Worm (Caenorhabditis elegans) whole organism, L1 larva: ENCODE data around the gene bli-5.
A peak's percentile ranks its signal among the peaks of the same experiment; 100 is the strongest.

Experiments used
- C04F5.9 ChIP-seq: sonication (generic microtip); optimal IDR thresholded peaks from 2 replicates; lab custom pipeline; 2016; ENCODE audit warnings: missing genetic modification characterization, missing compliant biosample characterization
- C16A3.4 ChIP-seq: fragments of 150-350 bp; optimal IDR thresholded peaks from 2 replicates; lab custom pipeline; 2014; ENCODE audit warnings: missing biosample characterization, missing genetic modification characterization
- C34B4.2 ChIP-seq: sonication (generic microtip); optimal IDR thresholded peaks from 2 replicates; lab custom pipeline; 2017; ENCODE audit warnings: mild to moderate bottlenecking, missing genetic modification characterization, missing compliant biosample characterization
- F16B12.6 ChIP-seq: fragments of 150-350 bp; optimal IDR thresholded peaks from 2 replicates; lab custom pipeline; 2014; ENCODE audit warnings: missing biosample characterization, missing genetic modification characterization
- aha-1 ChIP-seq: fragments of 150-350 bp; optimal IDR thresholded peaks from 2 replicates; lab custom pipeline; 2014; ENCODE audit warnings: missing biosample characterization, missing genetic modification characterization
- aly-2 ChIP-seq: fragments of 150-350 bp; optimal IDR thresholded peaks from 2 replicates; lab custom pipeline; 2014; ENCODE audit warnings: missing biosample characterization, missing genetic modification characterization
- ceh-82 ChIP-seq, 3 experiments: fragments of 150-350 bp in 1 of 3; sonication (generic microtip) in 2 of 3; optimal IDR thresholded peaks; 2 replicates each; lab custom pipeline; 2014 to 2017; ENCODE audit warnings: missing biosample characterization in 3 of 3, missing genetic modification characterization in 3 of 3
- ceh-88 ChIP-seq: fragments of 200-800 bp; sonication (Bioruptor generic); IDR thresholded peaks from 2 replicates; pipeline ENCODE4 v1.3.6; 2022; ENCODE audit warnings: missing genetic modification characterization, missing compliant biosample characterization
- ceh-90 ChIP-seq: sonication (generic microtip); optimal IDR thresholded peaks from 2 replicates; lab custom pipeline; 2016; ENCODE audit warnings: missing genetic modification characterization, missing compliant biosample characterization
- ces-1 ChIP-seq: fragments of 150-350 bp; optimal IDR thresholded peaks from 2 replicates; lab custom pipeline; 2014; ENCODE audit warnings: missing biosample characterization, missing genetic modification reagents, missing genetic modification characterization
- dsc-1 ChIP-seq: sonication (generic microtip); optimal IDR thresholded peaks from 2 replicates; lab custom pipeline; 2016; ENCODE audit warnings: mild to moderate bottlenecking, missing genetic modification characterization, missing compliant biosample characterization
- efl-1 ChIP-seq, 4 experiments: fragments of 150-350 bp; optimal IDR thresholded peaks in 3 of 4; peaks in 1 of 4; 1 replicate in 1 of 4; 2 replicates in 3 of 4; lab custom pipeline; 2014; ENCODE audit warnings: missing biosample characterization in 2 of 4, missing genetic modification characterization in 2 of 4, missing genetic modification reagents in 2 of 4
- elt-3 ChIP-seq, 6 experiments: fragments of 150-350 bp in 1 of 6; sonication (generic microtip); optimal IDR thresholded peaks; 2 replicates each; lab custom pipeline; 2017 to 2018; ENCODE audit warnings: missing biosample characterization in 6 of 6, missing genetic modification characterization in 6 of 6, inconsistent platforms in 1 of 6
- ets-5 ChIP-seq: fragments of 200-800 bp; sonication (Bioruptor generic); IDR thresholded peaks from 2 replicates; pipeline ENCODE4 v1.3.6; 2022; ENCODE audit warnings: missing genetic modification characterization, missing compliant biosample characterization
- fkh-10 ChIP-seq: sonication (generic microtip); optimal IDR thresholded peaks from 2 replicates; lab custom pipeline; 2017; ENCODE audit warnings: missing biosample characterization, missing genetic modification reagents, missing genetic modification characterization
- fos-1 ChIP-seq: fragments of 150-350 bp; optimal IDR thresholded peaks from 2 replicates; lab custom pipeline; 2014; ENCODE audit warnings: missing biosample characterization, missing genetic modification characterization
- grh-1 ChIP-seq: fragments of 200-800 bp; sonication (Bioruptor generic); IDR thresholded peaks from 2 replicates; pipeline ENCODE4 v1.3.6; 2022; ENCODE audit warnings: missing genetic modification reagents, missing genetic modification characterization, missing compliant biosample characterization
- hpl-2 ChIP-seq: fragments of 150-350 bp; optimal IDR thresholded peaks from 2 replicates; lab custom pipeline; 2014; ENCODE audit warnings: missing biosample characterization, missing genetic modification reagents, missing genetic modification characterization
- irx-1 ChIP-seq: sonication (generic microtip); optimal IDR thresholded peaks from 2 replicates; lab custom pipeline; 2016; ENCODE audit warnings: missing genetic modification characterization, missing compliant biosample characterization
- isw-1 ChIP-seq: fragments of 200-800 bp; sonication (Bioruptor generic); IDR thresholded peaks from 2 replicates; pipeline ENCODE4 v1.3.6; 2022; ENCODE audit warnings: missing genetic modification characterization, missing compliant biosample characterization
- lin-14 ChIP-seq: fragments of 200-800 bp; sonication (Bioruptor generic); optimal IDR thresholded peaks from 2 replicates; lab custom pipeline; 2018; ENCODE audit warnings: mild to moderate bottlenecking, missing genetic modification characterization, moderate library complexity, missing compliant biosample characterization
- lin-35 ChIP-seq, 2 experiments: fragments of 150-350 bp; optimal IDR thresholded peaks; 2 replicates each; lab custom pipeline; 2014; ENCODE audit warnings: missing biosample characterization in 2 of 2, missing genetic modification characterization in 2 of 2, missing genetic modification reagents in 2 of 2
- lin-39 ChIP-seq: fragments of 150-350 bp; optimal IDR thresholded peaks from 2 replicates; lab custom pipeline; 2014; ENCODE audit warnings: missing biosample characterization, missing genetic modification reagents, missing genetic modification characterization
- lir-3 ChIP-seq: sonication (generic microtip); optimal IDR thresholded peaks from 2 replicates; lab custom pipeline; 2016; ENCODE audit warnings: mild to moderate bottlenecking, missing genetic modification characterization, moderate library complexity, missing compliant biosample characterization; ENCODE audit not compliant: poor library complexity
- lsy-2 ChIP-seq, 2 experiments: fragments of 150-350 bp; optimal IDR thresholded peaks; 2 replicates each; lab custom pipeline; 2014; ENCODE audit warnings: missing biosample characterization in 2 of 2, missing genetic modification characterization in 2 of 2
- mdl-1 ChIP-seq, 2 experiments: fragments of 150-350 bp; optimal IDR thresholded peaks; 2 replicates each; lab custom pipeline; 2014 to 2017; ENCODE audit warnings: missing biosample characterization in 2 of 2, missing genetic modification characterization in 2 of 2, inconsistent platforms in 1 of 2
- mef-2 ChIP-seq: fragments of 150-350 bp; optimal IDR thresholded peaks from 2 replicates; lab custom pipeline; 2014; ENCODE audit warnings: missing biosample characterization, missing genetic modification characterization
- nhr-11 ChIP-seq: fragments of 150-350 bp; optimal IDR thresholded peaks from 2 replicates; lab custom pipeline; 2014; ENCODE audit warnings: missing biosample characterization, missing genetic modification characterization
- nhr-47 ChIP-seq: sonication (generic microtip); optimal IDR thresholded peaks from 2 replicates; lab custom pipeline; 2016; ENCODE audit warnings: mild to moderate bottlenecking, missing genetic modification characterization, moderate library complexity, missing compliant biosample characterization
- pax-3 ChIP-seq: fragments of 200-800 bp; sonication (Bioruptor generic); optimal IDR thresholded peaks from 2 replicates; lab custom pipeline; 2018; ENCODE audit warnings: mild to moderate bottlenecking, missing genetic modification characterization, moderate library complexity, missing compliant biosample characterization
- rnt-1 ChIP-seq: sonication (generic microtip); optimal IDR thresholded peaks from 2 replicates; lab custom pipeline; 2016; ENCODE audit warnings: mild to moderate bottlenecking, missing genetic modification characterization, moderate library complexity, missing compliant biosample characterization
- skn-1 ChIP-seq: fragments of 150-350 bp; optimal IDR thresholded peaks from 2 replicates; lab custom pipeline; 2014; ENCODE audit warnings: missing biosample characterization, missing genetic modification characterization
- sox-4 ChIP-seq: sonication (generic microtip); optimal IDR thresholded peaks from 2 replicates; lab custom pipeline; 2016; ENCODE audit warnings: missing genetic modification characterization, missing compliant biosample characterization
- sptf-1 ChIP-seq: fragments of 150-350 bp; optimal IDR thresholded peaks from 2 replicates; lab custom pipeline; 2014; ENCODE audit warnings: missing biosample characterization, missing genetic modification characterization
- sup-37 ChIP-seq: fragments of 200-800 bp; sonication (Bioruptor generic); optimal IDR thresholded peaks from 2 replicates; lab custom pipeline; 2018; ENCODE audit warnings: mild to moderate bottlenecking, missing genetic modification characterization, missing compliant biosample characterization
- tbx-2 ChIP-seq: sonication (generic microtip); optimal IDR thresholded peaks from 2 replicates; lab custom pipeline; 2016; ENCODE audit warnings: missing genetic modification characterization, missing compliant biosample characterization
- unc-30 ChIP-seq: sonication (generic microtip); optimal IDR thresholded peaks from 2 replicates; lab custom pipeline; 2017; ENCODE audit warnings: missing biosample characterization, missing genetic modification characterization
- unc-62 ChIP-seq: fragments of 150-350 bp; optimal IDR thresholded peaks from 2 replicates; lab custom pipeline; 2014; ENCODE audit warnings: missing biosample characterization, missing genetic modification reagents, missing genetic modification characterization
- xbp-1 ChIP-seq: sonication (generic microtip); optimal IDR thresholded peaks from 2 replicates; lab custom pipeline; 2016; ENCODE audit warnings: missing genetic modification characterization, missing compliant biosample characterization
- zag-1 ChIP-seq: fragments of 150-350 bp; optimal IDR thresholded peaks from 2 replicates; lab custom pipeline; 2014; ENCODE audit warnings: missing biosample characterization, missing genetic modification characterization
- ztf-11 ChIP-seq, 2 experiments: sonication (generic microtip); optimal IDR thresholded peaks; 2 replicates each; lab custom pipeline; 2016 to 2017; ENCODE audit warnings: missing genetic modification characterization in 2 of 2, missing biosample characterization in 1 of 2, missing compliant biosample characterization in 1 of 2

Gene bli-5

DNA sequence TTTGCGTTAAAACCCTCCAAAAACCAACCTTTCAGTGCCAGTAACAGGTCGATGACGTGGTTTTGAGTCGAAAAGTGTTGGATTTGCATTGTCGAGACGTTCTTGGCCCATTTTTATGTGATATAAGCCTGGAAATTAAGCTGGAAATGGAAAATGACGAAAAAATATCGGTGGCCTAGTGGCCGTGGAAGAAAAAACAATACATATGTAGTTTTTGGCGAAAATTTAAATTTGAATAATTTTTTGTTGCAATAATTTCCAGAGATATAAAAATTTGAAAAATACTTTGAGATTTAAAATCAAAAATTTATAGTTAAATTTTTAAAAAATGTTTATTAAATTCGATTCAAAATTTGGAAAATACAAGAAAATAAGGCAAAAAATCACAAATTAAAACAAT, 9.8 kb upstream of the bli-5 start, which contains the start of gene ciao-2B (continued):
- TF ChIP-seq ceh-82 (tag; optimal IDR thresholded peaks at IDR 0.05; lab: Kevin White, UChicago) = peak in 1 of 3 experiments; percentile 35
- peak in 1 of 2 experiments; percentile 47 for TF ChIP-seq ztf-11 (tag; optimal IDR thresholded peaks at IDR 0.05; lab: Kevin White, UChicago)
- peak; percentile 19 for TF ChIP-seq skn-1 (tag; lab: Kevin White, UChicago)
- no peak for TF ChIP-seq C34B4.2 (tag; lab: Kevin White, UChicago)
- peak; percentile 83 for TF ChIP-seq ceh-90 (tag; lab: Kevin White, UChicago)
- peak; percentile 87 to 93 for TF ChIP-seq lin-35 (GFP tag; optimal IDR thresholded peaks at IDR 0.05; lab: Kevin White, UChicago)
- peak; percentile 20 for TF ChIP-seq lin-39 (tag; lab: Kevin White, UChicago)
- TF ChIP-seq efl-1 (optimal IDR thresholded peaks at IDR 0.05; lab: Kevin White, UChicago) = peak; percentile 25 to 88
- TF ChIP-seq efl-1 (GFP tag; optimal IDR thresholded peaks at IDR 0.05 in 1 of 2; lab: Kevin White, UChicago) = peak; percentile 91 to 99
- TF ChIP-seq lir-3 = peak; percentile 76
- TF ChIP-seq C04F5.9 (tag; lab: Kevin White, UChicago) = no peak
- peak; percentile 6 for TF ChIP-seq sox-4 (tag; lab: Kevin White, UChicago)
- peak; percentile 59 for TF ChIP-seq tbx-2

DNA sequence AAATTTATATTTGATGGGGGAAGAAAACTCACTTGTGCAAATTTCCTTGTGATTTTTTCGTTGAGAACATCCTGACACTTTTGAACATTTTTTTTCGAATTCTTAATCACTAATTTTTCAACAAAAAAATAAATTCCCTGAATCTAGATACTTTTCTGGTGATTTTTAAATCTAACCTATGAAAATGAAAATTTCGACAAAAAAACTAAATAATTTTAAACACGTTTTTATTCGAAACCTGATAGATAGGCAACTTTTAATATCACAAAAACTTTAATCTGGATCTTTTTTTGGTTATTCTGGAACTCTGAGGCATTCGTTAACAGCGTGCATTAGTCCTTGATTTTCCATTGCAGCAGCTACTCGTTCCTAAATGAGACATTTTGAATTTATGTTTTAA, 7.3 kb upstream of the bli-5 start, which contains the start of gene F45G2.9:
Gene F45G2.9 (minus strand): TSS at position 101 of the 400 bp plus-strand sequence.
- TF ChIP-seq unc-30 (no peak), sptf-1 (tag; lab: Kevin White, UChicago) (no peak), nhr-11 (tag; lab: Kevin White, UChicago) (no peak), lin-14 (GFP tag; lab: Kevin White, UChicago) (no peak), zag-1 (tag; lab: Kevin White, UChicago) (no peak), aly-2 (tag; lab: Kevin White, UChicago) (no peak), elt-3 (tag; optimal IDR thresholded peaks at IDR 0.05; lab: Kevin White, UChicago) (no peak), ets-5 (no peak), ztf-11 (tag; optimal IDR thresholded peaks at IDR 0.05; lab: Kevin White, UChicago) (no peak), nhr-47 (tag; lab: Kevin White, UChicago) (no peak), skn-1 (tag; lab: Kevin White, UChicago) (no peak), tbx-2 (no peak), fkh-10 (GFP tag; lab: Kevin White, UChicago) (no peak), grh-1 (GFP tag; lab: Robert Waterston, UW) (no peak)

DNA sequence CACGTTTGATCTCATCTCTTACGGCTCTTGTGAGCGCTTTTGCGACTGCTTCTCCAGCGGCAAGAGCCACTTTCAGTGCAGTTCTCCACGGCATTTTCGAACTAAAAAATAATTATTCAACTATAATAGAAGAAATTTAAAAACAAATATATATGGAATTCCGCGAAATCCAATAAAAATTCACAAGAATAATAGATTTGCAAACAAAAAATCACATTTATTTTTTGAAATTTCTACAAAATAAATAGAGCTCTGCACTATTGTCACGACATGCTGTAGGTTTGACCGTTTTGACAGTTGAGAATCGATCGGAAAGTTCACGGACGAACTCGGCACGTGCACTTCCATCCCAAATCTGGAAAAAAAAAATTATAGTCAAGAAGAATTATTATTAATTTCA, 6.0 kb upstream of the bli-5 start, which contains the start of gene F45G2.8:
Gene F45G2.8 (minus strand): TSS at position 101 of the 400 bp plus-strand sequence.
- TF ChIP-seq fos-1 (tag; lab: Kevin White, UChicago) (no peak), mdl-1 (tag; optimal IDR thresholded peaks at IDR 0.05; lab: Kevin White, UChicago) (no peak), lin-39 (tag; lab: Kevin White, UChicago) (no peak), unc-62 (GFP tag; lab: Kevin White, UChicago) (no peak), C16A3.4 (tag; lab: Kevin White, UChicago) (no peak)
- TF ChIP-seq, all 84 proteins: peak for 0

DNA sequence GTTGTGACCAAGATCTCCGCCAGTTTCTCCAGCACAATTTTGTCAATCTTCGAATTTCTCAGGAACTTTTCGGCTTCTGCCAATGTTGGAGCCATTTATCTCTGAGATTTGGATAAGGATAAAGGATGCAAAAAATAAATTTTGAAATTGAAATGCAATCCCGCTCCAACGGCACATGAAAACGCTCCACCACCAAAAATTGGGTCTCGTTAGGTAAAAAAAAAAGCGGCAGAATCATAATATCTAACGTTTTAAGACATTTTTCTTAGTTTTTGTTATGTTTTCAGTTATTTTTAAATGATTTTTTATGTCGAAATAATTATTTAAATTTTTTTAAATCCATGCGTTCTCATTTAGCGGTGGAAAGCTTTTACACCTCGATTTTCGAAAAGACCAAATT, 4.8 kb upstream of the bli-5 start, which contains the start of gene F45G2.7:
Gene F45G2.7 (minus strand): TSS at position 101 of the 400 bp plus-strand sequence.
- TF ChIP-seq xbp-1 (tag; lab: Kevin White, UChicago) (no peak), mef-2 (tag; lab: Kevin White, UChicago) (no peak), lir-3 (no peak), elt-3 (tag; optimal IDR thresholded peaks at IDR 0.05; lab: Kevin White, UChicago) (no peak), ces-1 (GFP tag; lab: Kevin White, UChicago) (no peak), rnt-1 (tag; lab: Kevin White, UChicago) (no peak), irx-1 (tag; lab: Kevin White, UChicago) (no peak)

DNA sequence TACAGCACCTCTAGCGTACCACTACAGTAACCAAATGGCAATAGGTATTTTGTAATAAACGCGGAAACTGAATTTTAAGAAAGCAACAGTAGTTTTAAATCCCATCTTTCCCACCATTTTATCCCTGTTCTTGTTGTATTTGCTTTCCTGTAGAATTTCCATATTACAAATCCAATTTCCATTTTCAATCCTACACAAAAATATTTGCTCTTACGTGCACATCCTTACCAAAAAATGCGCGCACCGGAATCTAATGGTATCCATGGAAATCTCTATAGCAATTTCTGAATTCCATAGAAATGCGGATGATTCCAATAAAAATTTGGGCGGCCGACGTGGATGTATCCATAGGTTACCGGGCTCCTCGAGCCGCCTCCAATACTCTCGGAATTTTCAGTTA, 594 bp upstream of the bli-5 start, which contains the start of gene trf-1:
Gene trf-1 (plus strand): TSS at position 301 of the 400 bp plus-strand sequence.
- TF ChIP-seq sup-37 (no peak), isw-1 (GFP tag; lab: Robert Waterston, UW) (no peak), pax-3 (no peak), lin-39 (tag; lab: Kevin White, UChicago) (no peak), grh-1 (GFP tag; lab: Robert Waterston, UW) (no peak), mef-2 (tag; lab: Kevin White, UChicago) (no peak), lsy-2 (tag; optimal IDR thresholded peaks at IDR 0.05; lab: Kevin White, UChicago) (no peak), fos-1 (tag; lab: Kevin White, UChicago) (no peak), aha-1 (no peak), irx-1 (tag; lab: Kevin White, UChicago) (no peak), dsc-1 (tag; lab: Kevin White, UChicago) (no peak), unc-30 (no peak), ceh-88 (GFP tag; lab: Robert Waterston, UW) (no peak), hpl-2 (GFP tag; lab: Kevin White, UChicago) (no peak), F16B12.6 (tag; lab: Kevin White, UChicago) (no peak)
